Fruit fly (Drosophila melanogaster) whole organism, embryonic: ENCODE measurements around the gene CG15141.

Source experiments
- Abd-B ChIP-seq: fragments of 200-800 bp; sonication (Bioruptor generic); optimal IDR thresholded peaks from 2 replicates; lab custom pipeline; 2018; ENCODE audit warnings: missing biosample characterization, mild to moderate bottlenecking, missing genetic modification characterization, moderate library complexity
- Ada2b ChIP-seq: fragments of 200-800 bp; sonication (Bioruptor generic); IDR thresholded peaks from 2 replicates; pipeline ENCODE4 v1.3.6; 2022; ENCODE audit warnings: missing biosample characterization, missing genetic modification characterization
- Atf-2 ChIP-seq: fragments of 200-800 bp; sonication (Bioruptor generic); optimal IDR thresholded peaks from 2 replicates; lab custom pipeline; 2016; ENCODE audit warnings: missing biosample characterization, missing genetic modification characterization
- Bdp1 ChIP-seq: fragments of 200-800 bp; sonication (Bioruptor generic); optimal IDR thresholded peaks from 3 replicates; lab custom pipeline; 2016; ENCODE audit warnings: missing biosample characterization, missing genetic modification characterization
- CG10209 ChIP-seq: fragments of 200-800 bp; sonication (Bioruptor generic); optimal IDR thresholded peaks from 3 replicates; lab custom pipeline; 2017; ENCODE audit warnings: missing biosample characterization, mild to moderate bottlenecking, missing genetic modification characterization, missing genetic modification reagents
- CG11085 ChIP-seq: fragments of 200-800 bp; sonication (Bioruptor generic); IDR thresholded peaks from 2 replicates; pipeline ENCODE4 v1.3.6; 2022; ENCODE audit warnings: missing biosample characterization, missing genetic modification characterization
- CG11560 ChIP-seq: fragments of 200-800 bp; sonication (Bioruptor generic); IDR thresholded peaks from 3 replicates; pipeline ENCODE4 v1.3.6; 2022; ENCODE audit warnings: missing biosample characterization, missing genetic modification characterization
- CG11696 ChIP-seq: fragments of 200-800 bp; sonication (Bioruptor generic); IDR thresholded peaks from 2 replicates; pipeline ENCODE4 v1.3.6; 2022; ENCODE audit warnings: missing biosample characterization, missing genetic modification characterization
- CG12219 ChIP-seq: fragments of 200-800 bp; sonication (Bioruptor generic); optimal IDR thresholded peaks from 3 replicates; lab custom pipeline; 2018; ENCODE audit warnings: missing biosample characterization, mild to moderate bottlenecking, missing genetic modification characterization
- CG13624 ChIP-seq: fragments of 200-800 bp; sonication (Bioruptor generic); optimal IDR thresholded peaks from 2 replicates; lab custom pipeline; 2016; ENCODE audit warnings: missing biosample characterization, missing genetic modification characterization
- CG14965 ChIP-seq: fragments of 200-800 bp; sonication (Bioruptor generic); optimal IDR thresholded peaks from 2 replicates; lab custom pipeline; 2016; ENCODE audit warnings: missing biosample characterization, missing genetic modification characterization, borderline replicate concordance
- CG15514 ChIP-seq: fragments of 200-800 bp; sonication (Bioruptor generic); optimal IDR thresholded peaks from 3 replicates; lab custom pipeline; 2017; ENCODE audit warnings: missing biosample characterization, missing genetic modification characterization, mild to moderate bottlenecking, moderate library complexity, missing genetic modification reagents
- CG17385 ChIP-seq: fragments of 200-800 bp; sonication (Bioruptor generic); optimal IDR thresholded peaks from 3 replicates; lab custom pipeline; 2018; ENCODE audit warnings: missing biosample characterization, mild to moderate bottlenecking, missing genetic modification characterization
- CG17829 ChIP-seq: fragments of 200-800 bp; optimal IDR thresholded peaks from 2 replicates; lab custom pipeline; 2019; ENCODE audit warnings: missing biosample characterization, mild to moderate bottlenecking, missing genetic modification characterization, moderate library complexity
- CG18262 ChIP-seq: fragments of 200-800 bp; optimal IDR thresholded peaks from 3 replicates; lab custom pipeline; 2019; ENCODE audit warnings: missing biosample characterization, mild to moderate bottlenecking, missing genetic modification characterization, moderate library complexity
- CG3281 ChIP-seq: fragments of 200-800 bp; sonication (Bioruptor generic); optimal IDR thresholded peaks from 3 replicates; lab custom pipeline; 2017; ENCODE audit warnings: missing biosample characterization, mild to moderate bottlenecking, missing genetic modification characterization
- CG4360 ChIP-seq: fragments of 200-800 bp; sonication (Bioruptor generic); IDR thresholded peaks from 2 replicates; pipeline ENCODE4 v1.3.6; 2022; ENCODE audit warnings: missing biosample characterization, missing genetic modification characterization
- CG6683 ChIP-seq: fragments of 200-800 bp; sonication (Bioruptor generic); optimal IDR thresholded peaks from 2 replicates; lab custom pipeline; 2017; ENCODE audit warnings: missing biosample characterization, mild to moderate bottlenecking, missing genetic modification characterization, missing genetic modification reagents
- CG6791 ChIP-seq: fragments of 200-800 bp; sonication (Bioruptor generic); IDR thresholded peaks from 3 replicates; pipeline ENCODE4 v1.3.6; 2022; ENCODE audit warnings: missing biosample characterization, missing genetic modification characterization; ENCODE audit not compliant: partially characterized antibody
- CkIIα-i1 ChIP-seq: fragments of 200-800 bp; sonication (Bioruptor generic); IDR thresholded peaks from 2 replicates; pipeline ENCODE4 v1.3.6; 2022; ENCODE audit warnings: missing biosample characterization, missing genetic modification characterization
- Dad ChIP-seq: fragments of 200-800 bp; sonication (Bioruptor generic); optimal IDR thresholded peaks from 3 replicates; lab custom pipeline; 2016; ENCODE audit warnings: missing biosample characterization, missing genetic modification characterization
- Dfd ChIP-seq, 2 experiments: fragments of >200 bp; optimal IDR thresholded peaks; 2 replicates each; lab custom pipeline; 2017; ENCODE audit warnings: missing biosample characterization in 2 of 2, missing genetic modification characterization in 2 of 2
- Dref ChIP-seq: fragments of 200-800 bp; sonication (Bioruptor generic); IDR thresholded peaks from 2 replicates; pipeline ENCODE4 v1.3.6; 2022; ENCODE audit warnings: missing biosample characterization, missing genetic modification characterization
- Hr3 ChIP-seq: fragments of 200-800 bp; sonication (Bioruptor generic); optimal IDR thresholded peaks from 3 replicates; lab custom pipeline; 2016; ENCODE audit warnings: missing biosample characterization, missing genetic modification characterization
- Mad ChIP-seq: fragments of 200-800 bp; sonication (Bioruptor generic); optimal IDR thresholded peaks from 2 replicates; lab custom pipeline; 2016; ENCODE audit warnings: missing biosample characterization, missing genetic modification characterization
- NK7.1 ChIP-seq: fragments of 200-800 bp; sonication (Bioruptor generic); optimal IDR thresholded peaks from 3 replicates; lab custom pipeline; 2016; ENCODE audit warnings: missing biosample characterization, missing genetic modification characterization
- NfI ChIP-seq: fragments of 200-800 bp; sonication (Bioruptor generic); optimal IDR thresholded peaks from 3 replicates; lab custom pipeline; 2018; ENCODE audit warnings: missing biosample characterization, mild to moderate bottlenecking, missing genetic modification characterization, moderate library complexity
- Oaz ChIP-seq: fragments of 200-800 bp; sonication (Bioruptor generic); IDR thresholded peaks from 2 replicates; pipeline ENCODE4 v1.3.6; 2022; ENCODE audit warnings: missing biosample characterization, missing genetic modification characterization
- Sin3A ChIP-seq: fragments of >200 bp; optimal IDR thresholded peaks from 2 replicates; lab custom pipeline; 2018
- Vsx1 ChIP-seq: fragments of 200-800 bp; sonication (Bioruptor generic); optimal IDR thresholded peaks from 2 replicates; lab custom pipeline; 2017; ENCODE audit warnings: missing biosample characterization, mild to moderate bottlenecking, missing genetic modification characterization, missing genetic modification reagents
- chinmo ChIP-seq: fragments of 200-800 bp; sonication (Bioruptor generic); IDR thresholded peaks from 4 replicates; pipeline ENCODE4 v1.3.6; 2022; ENCODE audit warnings: missing biosample characterization, missing genetic modification characterization; ENCODE audit not compliant: partially characterized antibody
- h ChIP-seq: fragments of >200 bp; optimal IDR thresholded peaks from 2 replicates; lab custom pipeline; 2017
- hb ChIP-seq: fragments of 200-800 bp; sonication (Bioruptor generic); IDR thresholded peaks from 3 replicates; pipeline ENCODE4 v1.3.6; 2022; ENCODE audit warnings: missing biosample characterization, missing genetic modification characterization; ENCODE audit not compliant: partially characterized antibody
- hbn ChIP-seq: fragments of 200-800 bp; sonication (Bioruptor generic); IDR thresholded peaks from 2 replicates; pipeline ENCODE4 v1.3.6; 2022; ENCODE audit warnings: missing biosample characterization, missing genetic modification characterization; ENCODE audit not compliant: partially characterized antibody
- kni ChIP-seq: fragments of 200-800 bp; sonication (Bioruptor generic); optimal IDR thresholded peaks from 3 replicates; lab custom pipeline; 2017; ENCODE audit warnings: mild to moderate bottlenecking, missing biosample characterization, missing genetic modification reagents, missing genetic modification characterization
- knrl ChIP-seq: fragments of 200-800 bp; sonication (Bioruptor generic); IDR thresholded peaks from 3 replicates; pipeline ENCODE4 v1.3.6; 2022; ENCODE audit warnings: missing biosample characterization, missing genetic modification characterization; ENCODE audit not compliant: partially characterized antibody
- nau ChIP-seq: fragments of 200-800 bp; sonication (Bioruptor generic); optimal IDR thresholded peaks from 3 replicates; lab custom pipeline; 2017; ENCODE audit warnings: missing biosample characterization, mild to moderate bottlenecking, missing genetic modification characterization, missing genetic modification reagents
- pb ChIP-seq: fragments of 200-800 bp; sonication (Bioruptor generic); optimal IDR thresholded peaks from 3 replicates; lab custom pipeline; 2016; ENCODE audit warnings: missing biosample characterization, missing genetic modification characterization
- phol ChIP-seq: fragments of 200-800 bp; sonication (Bioruptor generic); optimal IDR thresholded peaks from 3 replicates; lab custom pipeline; 2018; ENCODE audit warnings: missing biosample characterization, mild to moderate bottlenecking, missing genetic modification characterization, moderate library complexity
- pros ChIP-seq: fragments of 200-800 bp; sonication (Bioruptor generic); optimal IDR thresholded peaks from 3 replicates; lab custom pipeline; 2019; ENCODE audit warnings: missing biosample characterization, mild to moderate bottlenecking, missing genetic modification characterization, moderate library complexity
- ro ChIP-seq: fragments of 200-800 bp; sonication (Bioruptor generic); IDR thresholded peaks from 2 replicates; pipeline ENCODE4 v1.3.6; 2022; ENCODE audit warnings: missing biosample characterization, missing genetic modification characterization
- sc ChIP-seq, 3 experiments: fragments of >200 bp in 2 of 3; fragments of 200-800 bp in 1 of 3; sonication (Bioruptor generic) in 1 of 3; optimal IDR thresholded peaks; 2 replicates in 2 of 3; 3 replicates in 1 of 3; lab custom pipeline; 2017; ENCODE audit warnings: mild to moderate bottlenecking in 1 of 3, missing biosample characterization in 1 of 3, missing genetic modification characterization in 1 of 3, missing genetic modification reagents in 1 of 3
- sens ChIP-seq: fragments of 200-800 bp; sonication (Bioruptor generic); peaks from one replicate; lab custom pipeline; 2016; ENCODE audit warnings: missing biosample characterization, missing genetic modification characterization
- seq ChIP-seq: fragments of 200-800 bp; sonication (Bioruptor generic); IDR thresholded peaks from 2 replicates; pipeline ENCODE4 v1.3.6; 2022; ENCODE audit warnings: missing biosample characterization, missing genetic modification characterization
- sqz ChIP-seq: fragments of 200-800 bp; sonication (Bioruptor generic); optimal IDR thresholded peaks from 3 replicates; lab custom pipeline; 2018; ENCODE audit warnings: missing biosample characterization, mild to moderate bottlenecking, missing genetic modification characterization
- sr ChIP-seq: fragments of 200-800 bp; sonication (Bioruptor generic); IDR thresholded peaks from 3 replicates; pipeline ENCODE4 v1.3.6; 2022; ENCODE audit warnings: missing biosample characterization, missing genetic modification characterization
- toy ChIP-seq: fragments of 200-800 bp; sonication (Bioruptor generic); IDR thresholded peaks from 2 replicates; pipeline ENCODE4 v1.3.6; 2022; ENCODE audit warnings: missing biosample characterization, missing genetic modification characterization
- trem ChIP-seq: fragments of 200-800 bp; optimal IDR thresholded peaks from 3 replicates; lab custom pipeline; 2019; ENCODE audit warnings: missing biosample characterization, mild to moderate bottlenecking, missing genetic modification characterization, moderate library complexity
- vfl ChIP-seq: fragments of 200-800 bp; sonication (Bioruptor generic); optimal IDR thresholded peaks from 2 replicates; lab custom pipeline; 2016; ENCODE audit warnings: missing biosample characterization, missing genetic modification characterization
- z ChIP-seq: fragments of 200-800 bp; sonication (Bioruptor generic); IDR thresholded peaks from 3 replicates; pipeline ENCODE4 v1.3.6; 2022; ENCODE audit warnings: missing biosample characterization, missing genetic modification characterization
- zen2 ChIP-seq: fragments of 200-800 bp; sonication (Bioruptor generic); IDR thresholded peaks from 3 replicates; pipeline ENCODE4 v1.3.6; 2022; ENCODE audit warnings: missing biosample characterization, missing genetic modification characterization; ENCODE audit not compliant: partially characterized antibody

Gene CG15141

DNA sequence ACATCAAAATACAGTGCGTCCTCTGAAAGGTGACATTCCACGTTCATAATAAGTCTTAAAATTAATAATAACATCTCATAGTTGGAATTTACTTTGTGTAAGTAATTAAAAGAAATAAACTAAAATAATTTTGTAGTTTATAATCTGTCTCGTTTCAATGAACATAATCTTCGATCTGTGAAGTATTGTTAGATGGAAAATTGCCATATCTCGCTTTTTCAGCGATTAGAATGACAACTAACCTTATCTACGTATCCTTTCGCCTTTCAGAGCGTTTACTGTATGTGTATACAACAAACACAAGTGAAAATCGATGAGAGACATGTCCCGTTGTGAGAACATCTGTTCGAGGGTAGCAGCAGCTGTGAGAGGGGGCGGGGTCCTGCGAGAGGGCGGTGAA lies 28.1 kb upstream of the CG15141 start (continued):
- TF ChIP-seq CG10209 (GFP tag; lab: Kevin White, UChicago) (peak; percentile 79), CG6791 (no peak), CG4360 (GFP tag; lab: Robert Waterston, UW) (peak; percentile 89), NK7.1 (GFP tag; lab: Kevin White, UChicago) (no peak), CG15514 (peak; percentile 63), chinmo (no peak), phol (tag; lab: Kevin White, UChicago) (peak; percentile 86), CG17385 (GFP tag; lab: Kevin White, UChicago) (peak; percentile 72), sr (GFP tag; lab: Robert Waterston, UW) (no peak), knrl (no peak), CG13624 (GFP tag; lab: Kevin White, UChicago) (no peak), hbn (GFP tag; lab: Robert Waterston, UW) (no peak), ro (GFP tag; lab: Robert Waterston, UW) (no peak), Sin3A (no peak), kni (GFP tag; lab: Kevin White, UChicago) (peak; percentile 38), CG14965 (GFP tag; lab: Kevin White, UChicago) (no peak), Vsx1 (GFP tag; lab: Kevin White, UChicago) (no peak), Mad (GFP tag; lab: Kevin White, UChicago) (peak; percentile 42), CG18262 (tag; lab: Kevin White, UChicago) (peak; percentile 91), CG17829 (peak; percentile 92), CG11085 (GFP tag; lab: Robert Waterston, UW) (no peak), toy (GFP tag; lab: Robert Waterston, UW) (no peak), nau (GFP tag; lab: Kevin White, UChicago) (peak; percentile 74), Dref (no peak), pros (GFP tag; lab: Kevin White, UChicago) (peak; percentile 53), NfI (GFP tag; lab: Kevin White, UChicago) (peak; percentile 70), Dad (GFP tag; lab: Kevin White, UChicago) (no peak), Oaz (GFP tag; lab: Robert Waterston, UW) (no peak), h (lab: Kevin White, UChicago) (no peak), pb (GFP tag; lab: Kevin White, UChicago) (no peak), sens (GFP tag; lab: Kevin White, UChicago) (peak; percentile 88), CG11560 (tag; lab: Robert Waterston, UW) (no peak), sc (optimal IDR thresholded peaks at IDR 0.05; lab: Kevin White, UChicago) (no peak), sc (GFP tag; optimal IDR thresholded peaks at IDR 0.05; lab: Kevin White, UChicago) (peak; percentile 59), CG6683 (GFP tag; lab: Kevin White, UChicago) (peak; percentile 47), trem (peak; percentile 70), Hr3 (GFP tag; lab: Kevin White, UChicago) (peak; percentile 73), CG3281 (peak; percentile 77), sqz (GFP tag; lab: Kevin White, UChicago) (peak; percentile 73), hb (GFP tag; lab: Robert Waterston, UW) (no peak), z (no peak), seq (no peak), zen2 (no peak), Atf-2 (GFP tag; lab: Kevin White, UChicago) (peak; percentile 36), Dfd (GFP tag; optimal IDR thresholded peaks at IDR 0.05; lab: Kevin White, UChicago) (no peak), Bdp1 (GFP tag; lab: Kevin White, UChicago) (no peak), vfl (GFP tag; lab: Kevin White, UChicago) (peak; percentile 28), CG12219 (GFP tag; lab: Kevin White, UChicago) (peak; percentile 77), CG11696 (peak; percentile 24; the same call in 1 of the 2 replicates), Abd-B (GFP tag; lab: Kevin White, UChicago) (peak; percentile 63), CkIIα-i1 (GFP tag; lab: Robert Waterston, UW) (no peak), Ada2b (0 out of 2 replicates have a peak, but pooled peaks have one; percentile 10)
